Fruit fly (Drosophila melanogaster): ENCODE measurements around the gene CG12984.

DNA sequence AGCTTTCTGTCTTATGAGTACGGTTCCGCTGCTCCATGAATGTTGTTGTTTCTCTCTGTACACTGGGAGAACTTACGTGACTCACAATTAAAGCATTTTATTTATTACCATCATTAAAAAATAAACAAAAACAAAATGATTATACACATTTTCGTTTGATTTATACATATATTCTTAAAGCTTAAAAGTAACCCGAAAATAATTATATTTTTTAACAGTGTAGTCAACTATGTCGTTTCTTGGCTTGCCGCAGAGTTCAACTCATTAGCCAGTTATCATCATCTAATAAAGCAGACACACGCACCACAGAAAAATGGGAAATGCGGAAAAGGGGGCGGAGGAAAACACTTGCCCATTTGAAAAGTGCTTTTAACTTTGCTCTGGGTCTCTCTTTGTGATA lies 45.9 kb downstream of the CG12984 start:
- no peak for TF ChIP-seq Jarid2 (GFP tag; optimal IDR thresholded peaks at IDR 0.05)
- TF ChIP-seq CG3407 (GFP tag; optimal IDR thresholded peaks at IDR 0.05), result peak; percentile 59
- peak; percentile 61 for TF ChIP-seq zen (tag; optimal IDR thresholded peaks at IDR 0.05)
- peak; percentile 65 for TF ChIP-seq CG4707 (GFP tag; optimal IDR thresholded peaks at IDR 0.05)
- peak; percentile 80 for TF ChIP-seq CG18599 (GFP tag; optimal IDR thresholded peaks at IDR 0.05)
- no peak for TF ChIP-seq CG16779 (GFP tag; IDR thresholded peaks at IDR 0.05)
- TF ChIP-seq kni (GFP tag; optimal IDR thresholded peaks at IDR 0.05), result no peak
- peak; percentile 32 for TF ChIP-seq eyg (GFP tag; optimal IDR thresholded peaks at IDR 0.05)
- TF ChIP-seq CG7556 (GFP tag; optimal IDR thresholded peaks at IDR 0.05), result peak; percentile 75
- TF ChIP-seq fru (optimal IDR thresholded peaks at IDR 0.05), result no peak
- peak; percentile 31 for TF ChIP-seq btn (GFP tag; optimal IDR thresholded peaks at IDR 0.05)
- peak; percentile 71 for TF ChIP-seq CG10147 (GFP tag; optimal IDR thresholded peaks at IDR 0.05)
- no peak for TF ChIP-seq gt (GFP tag; IDR thresholded peaks at IDR 0.05)
